Fruit fly (Drosophila melanogaster): ENCODE results near the gene CG7443.
A peak's percentile ranks its signal among the peaks of the same experiment; 100 is the strongest.

Gene CG7443

dm6 chr3R:8355579-8355978 is 31.5 kb downstream of the CG7443 start:
- TF ChIP-seq CTCF (optimal IDR thresholded peaks at IDR 0.05) (no peak), CG8478 (optimal IDR thresholded peaks at IDR 0.05) (no peak)

dm6 chr3R:8356626-8357290 is 32.6 kb downstream of the CG7443 start, which contains the start of gene stck:
Gene stck (plus strand): TSS chr3R:8356978.
- no peak for TF ChIP-seq CG8478 (optimal IDR thresholded peaks at IDR 0.05)
- TF ChIP-seq CTCF (optimal IDR thresholded peaks at IDR 0.05): peak in 1 of 2 experiments; percentile 25

dm6 chr3R:8357372-8357992 is 33.4 kb downstream of the CG7443 start:
- TF ChIP-seq CG8478 (optimal IDR thresholded peaks at IDR 0.05) (no peak), CTCF (optimal IDR thresholded peaks at IDR 0.05) (no peak)

- TF ChIP-seq CG8478 (optimal IDR thresholded peaks at IDR 0.05): no peak
- no peak for TF ChIP-seq CTCF (optimal IDR thresholded peaks at IDR 0.05)
Measured at dm6 chr3R:8358004-8358403, 33.9 kb downstream of the CG7443 start.

- TF ChIP-seq CTCF (optimal IDR thresholded peaks at IDR 0.05) (no peak), CG8478 (optimal IDR thresholded peaks at IDR 0.05) (no peak)
Measured at dm6 chr3R:8362259-8362876, 38.3 kb downstream of the CG7443 start, which contains the start of the genes Veneno and CG7963. Gene Veneno (minus strand): TSS chr3R:8362554. Gene CG7963 (plus strand): TSS chr3R:8362826.

dm6 chr3R:8368553-8368952 is 44.4 kb downstream of the CG7443 start:
- TF ChIP-seq CTCF (optimal IDR thresholded peaks at IDR 0.05): no peak
- TF ChIP-seq CG8478 (optimal IDR thresholded peaks at IDR 0.05): no peak
